Worm (Caenorhabditis elegans): ENCODE data around the gene C36B7.4.

DNA sequence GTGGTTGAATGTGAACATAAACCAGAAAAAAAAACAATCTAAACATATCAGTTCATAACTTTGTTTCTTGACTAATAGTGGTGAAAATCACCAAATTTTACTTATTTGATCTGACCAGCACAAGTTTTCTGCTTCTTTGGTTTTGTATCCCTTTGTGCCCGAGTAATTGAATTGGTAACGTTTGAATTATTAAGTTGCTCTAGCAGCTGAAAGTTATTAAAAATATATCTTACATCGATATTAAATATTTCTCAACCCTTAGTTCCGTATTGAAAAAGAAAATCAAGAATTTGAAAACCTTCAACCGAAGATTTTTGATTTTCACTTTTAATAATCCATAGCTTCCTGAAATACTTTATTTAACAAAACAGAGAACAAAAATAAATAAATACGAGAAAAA lies 19.8 kb downstream of the C36B7.4 start:
- TF ChIP-seq dao-5 (tag; optimal IDR thresholded peaks at IDR 0.05) (no peak), him-1 (tag; optimal IDR thresholded peaks at IDR 0.05) (no peak)
